Worm (Caenorhabditis elegans): ENCODE results near the gene T06F4.1.

The T06F4.1 gene

DNA sequence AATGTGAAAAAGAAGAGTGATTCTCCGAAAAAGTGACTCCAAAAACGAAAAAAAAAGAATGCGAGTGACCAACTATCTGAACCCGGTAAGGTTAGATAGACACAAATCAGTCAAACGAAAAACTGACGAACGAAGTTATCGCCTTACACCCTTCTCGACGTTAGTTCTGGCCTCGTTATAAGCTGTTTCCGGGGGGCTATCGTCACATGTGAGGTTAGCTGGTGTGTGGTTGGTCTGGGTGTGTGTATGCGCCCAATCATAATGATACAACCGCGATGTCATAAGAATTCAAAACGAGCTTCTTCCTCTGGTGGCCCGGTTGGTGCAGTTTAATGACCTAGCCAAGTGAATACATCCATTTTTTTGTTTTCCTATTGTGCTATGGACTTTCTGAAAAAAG lies 6.3 kb upstream of the T06F4.1 start:
- no peak for TF ChIP-seq unc-62 (GFP tag; optimal IDR thresholded peaks at IDR 0.05)

ce11 chrX:4075934-4076333 lies 3.2 kb downstream of the T06F4.1 start:
- no peak for TF ChIP-seq unc-62 (GFP tag; optimal IDR thresholded peaks at IDR 0.05)

DNA sequence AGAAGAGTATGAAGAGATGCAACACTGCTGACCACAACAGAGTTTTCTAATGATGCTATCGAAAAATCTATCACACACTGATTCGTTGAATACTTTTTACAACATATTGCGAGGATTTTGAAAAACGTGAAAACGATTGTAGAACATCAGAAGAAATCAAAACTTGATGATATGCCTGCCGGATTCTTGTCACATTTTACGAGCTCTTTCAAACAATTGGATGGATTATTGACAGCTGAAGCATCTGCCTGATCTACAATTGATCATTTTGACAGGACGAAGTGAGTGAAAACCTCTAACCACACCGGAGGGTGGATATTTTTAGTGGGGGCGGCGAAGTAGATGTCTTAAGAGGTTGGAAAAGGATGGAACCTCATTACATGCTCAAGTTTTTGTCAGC lies 6.7 kb downstream of the T06F4.1 start:
- TF ChIP-seq unc-62 (GFP tag; optimal IDR thresholded peaks at IDR 0.05), result no peak

ce11 chrX:4068180-4068579 lies 11.0 kb downstream of the T06F4.1 start:
- no peak for TF ChIP-seq unc-62 (GFP tag; optimal IDR thresholded peaks at IDR 0.05)

ce11 chrX:4061968-4062367 lies 17.2 kb downstream of the T06F4.1 start:
- TF ChIP-seq unc-62 (GFP tag; optimal IDR thresholded peaks at IDR 0.05), result no peak

DNA sequence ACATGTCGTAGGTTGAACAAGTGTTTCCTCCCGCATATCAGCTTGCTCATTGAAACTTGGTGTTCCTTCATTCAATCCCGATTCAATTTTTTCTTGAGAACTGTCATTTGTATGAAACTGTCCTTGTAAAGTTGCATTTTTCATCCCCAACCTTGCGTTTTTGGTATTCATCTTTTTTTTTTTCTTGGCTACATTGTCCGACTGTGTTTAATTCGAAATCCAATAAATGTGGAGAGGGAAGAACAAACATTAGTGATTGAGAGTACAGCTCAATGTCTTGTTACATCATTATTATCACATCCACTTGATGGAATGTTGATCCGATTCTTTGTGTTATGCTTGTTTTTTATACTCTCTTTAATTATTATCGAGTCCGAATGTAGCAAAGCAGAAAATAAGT lies 57.2 kb downstream of the T06F4.1 start, which contains the start of gene acr-10:
acr-10 (plus strand) TSS at position 301 of the 400 bp plus-strand sequence.
- no peak for TF ChIP-seq unc-62 (GFP tag; optimal IDR thresholded peaks at IDR 0.05)

DNA sequence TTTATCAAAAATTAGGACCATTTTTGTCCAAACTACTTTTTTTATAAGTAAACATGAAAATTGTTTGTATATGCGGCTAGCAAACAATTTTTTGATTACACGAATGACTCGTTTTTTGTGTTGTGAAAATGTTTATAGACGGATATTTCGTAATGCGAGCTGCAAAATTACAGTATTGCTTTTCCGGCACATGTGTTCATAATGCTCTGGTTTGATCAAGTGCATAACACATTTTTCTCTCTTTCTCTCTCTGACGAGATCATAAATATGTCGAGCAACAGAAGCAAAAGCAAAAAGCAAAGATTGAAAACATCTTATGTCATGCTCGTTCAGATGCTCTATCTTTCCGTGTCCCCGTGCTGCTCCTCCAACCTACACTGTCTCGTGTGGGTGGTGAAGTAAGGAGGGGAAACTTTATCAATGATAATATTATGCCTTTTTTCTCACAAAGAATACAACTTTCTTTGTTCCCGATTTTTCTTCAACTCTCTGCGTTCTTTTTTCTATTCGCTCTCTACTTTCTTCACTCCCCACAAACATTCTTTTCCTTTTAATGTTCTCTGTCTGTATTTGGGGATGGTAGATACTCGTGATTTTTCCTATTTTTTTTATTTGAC lies 60.5 kb downstream of the T06F4.1 start:
- TF ChIP-seq unc-62 (GFP tag; optimal IDR thresholded peaks at IDR 0.05), result no peak

- no peak for TF ChIP-seq unc-62 (GFP tag; optimal IDR thresholded peaks at IDR 0.05)
Measured at ce11 chrX:4017576-4018309, 61.4 kb downstream of the T06F4.1 start.

DNA sequence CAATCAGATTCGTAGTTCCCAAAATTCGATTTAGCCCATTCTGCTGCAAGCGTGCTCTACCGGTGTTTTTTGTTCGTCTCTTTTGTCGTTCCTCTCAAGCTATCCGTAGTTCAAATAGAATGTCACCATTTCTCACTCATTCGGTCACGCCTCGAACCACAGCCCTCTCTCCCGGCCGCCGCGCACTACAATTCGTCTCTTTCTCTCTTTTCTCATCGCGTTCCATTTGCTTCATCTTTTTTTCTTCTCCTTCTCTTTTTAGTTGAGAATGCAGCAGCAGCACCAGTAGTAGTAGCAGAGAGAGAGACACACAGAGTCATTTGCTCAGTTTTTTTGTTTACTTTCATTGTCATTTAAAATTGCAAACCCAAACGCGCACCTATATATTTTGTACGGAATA lies 63.1 kb downstream of the T06F4.1 start, which contains the start of gene hrg-1:
hrg-1 (minus strand) TSS at position 109 of the 400 bp plus-strand sequence.
- TF ChIP-seq unc-62 (GFP tag; optimal IDR thresholded peaks at IDR 0.05), result no peak

DNA sequence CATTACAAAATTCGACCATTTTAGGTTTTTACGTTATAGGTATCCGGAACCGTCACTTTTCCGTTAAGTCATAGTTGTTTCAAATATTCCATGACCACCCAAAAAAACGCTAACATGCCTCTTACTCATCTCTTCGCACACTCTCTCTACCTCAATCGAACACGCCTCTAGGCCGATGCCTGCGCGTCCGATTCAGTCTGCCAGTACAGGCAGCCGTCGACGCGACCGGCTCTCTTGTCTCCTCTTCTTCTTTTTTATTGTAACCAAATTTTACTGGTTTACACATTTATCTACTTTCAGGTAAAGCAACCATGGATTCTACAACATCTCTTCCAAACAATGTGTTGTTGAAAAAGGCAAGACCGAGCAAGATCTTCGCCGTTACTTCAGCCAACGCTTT lies 67.2 kb downstream of the T06F4.1 start, which contains the start of gene mop-25.1:
mop-25.1 (plus strand) TSS at position 301 of the 400 bp plus-strand sequence.
- no peak for TF ChIP-seq unc-62 (GFP tag; optimal IDR thresholded peaks at IDR 0.05)

DNA sequence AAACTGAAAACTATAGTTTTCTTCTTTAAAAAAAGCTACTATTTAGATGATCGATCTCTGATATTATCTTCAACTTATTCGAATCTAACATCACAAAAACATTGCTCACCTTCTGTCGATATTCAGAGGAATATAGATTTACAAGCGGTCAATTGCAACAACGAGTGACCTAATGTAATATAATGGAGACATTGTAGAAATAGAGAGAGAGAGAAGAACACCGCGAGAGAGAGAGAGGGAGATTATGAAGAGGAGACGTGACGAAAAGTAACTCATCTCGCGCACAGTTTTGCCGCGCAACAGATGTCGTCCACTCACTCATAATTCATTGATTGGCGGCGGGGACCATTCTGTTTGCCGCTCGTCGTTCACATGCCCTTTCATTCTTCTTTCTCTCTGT lies 68.8 kb downstream of the T06F4.1 start:
- no peak for TF ChIP-seq unc-62 (GFP tag; optimal IDR thresholded peaks at IDR 0.05)

DNA sequence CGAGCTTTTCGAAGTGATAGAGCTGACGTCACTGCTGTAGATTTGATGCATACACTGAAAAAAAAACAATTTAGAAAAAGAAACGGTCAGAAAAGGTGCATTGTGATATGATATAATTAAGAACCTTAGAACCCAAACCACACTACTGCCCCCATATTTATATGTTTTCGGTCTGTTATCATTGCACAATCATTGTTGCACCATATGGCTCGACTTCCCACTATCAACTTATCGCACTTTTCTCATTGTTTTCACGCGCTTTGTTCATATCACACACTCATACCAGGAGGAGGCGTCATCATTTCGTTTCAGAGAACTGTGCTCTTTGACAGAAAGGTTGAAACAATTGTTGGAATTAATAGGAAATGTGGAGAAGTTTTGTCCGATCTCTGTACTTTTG lies 70.2 kb downstream of the T06F4.1 start:
- no peak for TF ChIP-seq unc-62 (GFP tag; optimal IDR thresholded peaks at IDR 0.05)

ce11 chrX:4007724-4008123 lies 71.4 kb downstream of the T06F4.1 start:
- no peak for TF ChIP-seq unc-62 (GFP tag; optimal IDR thresholded peaks at IDR 0.05)

- no peak for TF ChIP-seq unc-62 (GFP tag; optimal IDR thresholded peaks at IDR 0.05)
Measured at ce11 chrX:4006966-4007365, 72.2 kb downstream of the T06F4.1 start.

All from whole organism, dauer.